Worm (Caenorhabditis elegans) whole organism, midembryonic: ENCODE results near the gene icd-1.

Experiments
- T22C8.4 ChIP-seq: fragments of 200-800 bp; sonication (Bioruptor generic); IDR thresholded peaks from 2 replicates; pipeline ENCODE4 v1.3.6; 2022; ENCODE audit warnings: missing genetic modification characterization, missing compliant biosample characterization
- flt-1 ChIP-seq: fragments of 200-800 bp; sonication (Bioruptor generic); IDR thresholded peaks from 2 replicates; pipeline ENCODE4 v1.3.6; 2022; ENCODE audit warnings: missing genetic modification characterization, missing compliant biosample characterization
- klf-2 ChIP-seq: fragments of 200-800 bp; sonication (Bioruptor generic); conservative IDR thresholded peaks from 2 replicates; pipeline ENCODE4 v1.3.6; 2022; ENCODE audit warnings: missing genetic modification reagents, missing genetic modification characterization, missing compliant biosample characterization
- med-1 ChIP-seq: sonication (generic microtip); optimal IDR thresholded peaks from 2 replicates; lab custom pipeline; 2017; ENCODE audit warnings: missing genetic modification characterization, mild to moderate bottlenecking, missing compliant biosample characterization, antibody characterized with exemption, missing genetic modification reagents; ENCODE audit not compliant: insufficient read depth
- ztf-29 ChIP-seq: fragments of 200-800 bp; sonication (Bioruptor generic); IDR thresholded peaks from 2 replicates; pipeline ENCODE4 v1.3.6; 2022; ENCODE audit warnings: missing genetic modification reagents, missing genetic modification characterization, missing compliant biosample characterization

ce11 chrII:6610262-6610661 lies 21.8 kb upstream of the icd-1 start:
- TF ChIP-seq T22C8.4 (GFP tag; lab: Robert Waterston, UW) (no peak), flt-1 (GFP tag; lab: Robert Waterston, UW) (no peak), med-1 (no peak), ztf-29 (GFP tag; lab: Robert Waterston, UW) (no peak), klf-2 (GFP tag; lab: Robert Waterston, UW) (no peak)
